Fruit fly (Drosophila melanogaster): ENCODE measurements around the gene CG44158.

- TF ChIP-seq Sin3A (optimal IDR thresholded peaks at IDR 0.05) (no peak), psq (optimal IDR thresholded peaks at IDR 0.05) (no peak), ttk (optimal IDR thresholded peaks at IDR 0.05) (no peak), h (optimal IDR thresholded peaks at IDR 0.05) (no peak)
Measured at dm6 chr3R:18183244-18183643, 25.3 kb upstream of the CG44158 start, which contains the start of gene cdm.
